Fruit fly (Drosophila melanogaster) whole organism, pupa: Measurements from ENCODE around the gene Ald2.

Experiments
- Pif1B ChIP-seq: fragments of 200-800 bp; sonication (Bioruptor generic); optimal IDR thresholded peaks from 3 replicates; lab custom pipeline; 2016; ENCODE audit warnings: missing biosample characterization, missing genetic modification characterization
- rn ChIP-seq: fragments of 200-800 bp; sonication (Bioruptor generic); IDR thresholded peaks from 2 replicates; pipeline ENCODE4 v1.3.6; 2022; ENCODE audit warnings: missing biosample characterization, missing genetic modification characterization

DNA sequence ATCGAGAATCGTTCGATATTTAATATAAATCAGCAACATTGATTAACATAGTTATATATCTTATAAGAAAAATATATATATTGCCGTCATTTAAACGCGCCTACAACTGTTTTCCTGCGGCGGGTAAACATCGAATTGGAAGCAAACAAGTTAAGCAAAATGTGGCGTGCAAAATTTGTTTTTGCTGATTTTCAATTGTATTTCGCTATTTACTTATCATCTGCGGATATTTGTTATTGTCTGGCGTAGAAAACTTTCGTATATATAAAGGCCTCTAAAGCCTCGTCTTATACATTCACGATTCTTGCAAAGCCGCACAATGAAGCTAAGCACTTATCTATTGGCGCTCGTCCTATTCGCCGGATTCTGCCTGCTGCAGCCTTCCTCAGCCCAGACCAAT lies 40.6 kb downstream of the Ald2 start, which contains the start of gene CG43117:
- no peak for TF ChIP-seq rn (GFP tag; lab: Robert Waterston, UW)
- TF ChIP-seq Pif1B (GFP tag; lab: Kevin White, UChicago), result no peak
